Worm (Caenorhabditis elegans): ENCODE results near the gene dhhc-4.

Gene dhhc-4

DNA sequence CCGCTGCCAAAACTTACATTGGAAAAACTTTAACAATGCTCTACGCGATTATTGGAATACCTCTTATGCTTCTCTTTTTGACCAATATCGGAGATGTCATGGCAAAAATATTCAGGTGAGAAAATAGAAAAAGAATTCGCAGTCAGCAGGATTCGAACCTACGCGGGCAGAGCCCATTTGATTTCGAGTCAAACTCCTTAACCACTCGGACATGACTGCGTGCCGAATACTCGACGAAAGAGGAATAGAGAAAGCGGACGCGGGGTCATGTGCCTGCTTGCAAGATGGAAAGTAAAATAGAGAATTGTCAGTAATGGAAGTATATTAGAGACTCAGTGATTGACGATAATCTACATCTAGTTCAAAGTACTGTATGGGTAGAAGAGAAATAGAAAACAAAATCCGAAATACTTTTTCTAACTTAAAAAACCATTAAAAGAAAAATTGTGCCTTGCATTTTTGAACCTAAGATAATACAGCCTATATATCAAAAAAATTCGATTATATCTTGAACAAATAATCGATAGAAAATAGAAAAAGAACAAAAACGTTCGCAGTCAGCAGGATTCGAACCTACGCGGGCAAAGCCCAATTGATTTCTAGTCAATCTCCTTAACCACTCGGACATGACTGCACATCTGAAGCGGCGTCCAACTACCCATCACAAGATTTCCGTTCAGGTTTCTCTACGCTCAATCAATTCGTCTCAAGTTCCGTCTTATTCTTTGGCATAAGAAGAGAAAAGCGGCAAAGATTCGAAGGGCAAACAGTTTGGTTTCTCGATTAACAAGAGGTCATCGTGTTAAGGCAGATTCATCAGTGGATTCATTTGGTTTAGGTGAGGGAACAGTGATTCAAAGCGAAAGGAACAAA lies 5.9 kb downstream of the dhhc-4 start (continued):
- TF ChIP-seq nhr-6 (tag; optimal IDR thresholded peaks at IDR 0.05) (no peak), F37D6.2 (tag; optimal IDR thresholded peaks at IDR 0.05) (peak; percentile 44), unc-39 (tag; optimal IDR thresholded peaks at IDR 0.05) (no peak), daf-16 (GFP tag; optimal IDR thresholded peaks at IDR 0.05) (peak in 1 of 2 experiments; percentile 18), daf-16 (tag; optimal IDR thresholded peaks at IDR 0.05) (peak; percentile 40), mdl-1 (tag; optimal IDR thresholded peaks at IDR 0.05) (no peak), nhr-25 (tag; optimal IDR thresholded peaks at IDR 0.05; ENCODE audit: borderline replicate concordance, insufficient read depth) (no peak), arid-1 (GFP tag; conservative IDR thresholded peaks at IDR 0.05) (peak; percentile 83), lin-13 (GFP tag; optimal IDR thresholded peaks at IDR 0.05) (peak; percentile 60), jun-1 (tag; optimal IDR thresholded peaks at IDR 0.05) (no peak), ZK546.5 (tag; optimal IDR thresholded peaks at IDR 0.05) (no peak), dpl-1 (GFP tag; optimal IDR thresholded peaks at IDR 0.05) (peak; percentile 37), R02D3.7 (tag; optimal IDR thresholded peaks at IDR 0.05) (no peak), daf-8 (GFP tag; IDR thresholded peaks at IDR 0.05) (no peak), skn-1 (tag; optimal IDR thresholded peaks at IDR 0.05) (no peak), dmd-6 (GFP tag; IDR thresholded peaks at IDR 0.05) (peak; percentile 71), nhr-41 (GFP tag; IDR thresholded peaks at IDR 0.05) (peak; percentile 84), ceh-32 (tag; optimal IDR thresholded peaks at IDR 0.05; ENCODE audit: poor library complexity) (no peak), aha-1 (tag) (peak; percentile 75), zfp-2 (tag; optimal IDR thresholded peaks at IDR 0.05) (no peak), mxl-2 (GFP tag; conservative IDR thresholded peaks at IDR 0.05) (peak; percentile 75; the same call in 1 of the 2 replicates), fos-1 (tag; optimal IDR thresholded peaks at IDR 0.05) (no peak), spr-3 (GFP tag; optimal IDR thresholded peaks at IDR 0.05) (peak; percentile 8), dmd-8 (GFP tag; IDR thresholded peaks at IDR 0.05) (peak; percentile 97), daf-19 (GFP tag; conservative IDR thresholded peaks at IDR 0.05) (0 out of 2 replicates have a peak, but pooled peaks have one; percentile 35)

DNA sequence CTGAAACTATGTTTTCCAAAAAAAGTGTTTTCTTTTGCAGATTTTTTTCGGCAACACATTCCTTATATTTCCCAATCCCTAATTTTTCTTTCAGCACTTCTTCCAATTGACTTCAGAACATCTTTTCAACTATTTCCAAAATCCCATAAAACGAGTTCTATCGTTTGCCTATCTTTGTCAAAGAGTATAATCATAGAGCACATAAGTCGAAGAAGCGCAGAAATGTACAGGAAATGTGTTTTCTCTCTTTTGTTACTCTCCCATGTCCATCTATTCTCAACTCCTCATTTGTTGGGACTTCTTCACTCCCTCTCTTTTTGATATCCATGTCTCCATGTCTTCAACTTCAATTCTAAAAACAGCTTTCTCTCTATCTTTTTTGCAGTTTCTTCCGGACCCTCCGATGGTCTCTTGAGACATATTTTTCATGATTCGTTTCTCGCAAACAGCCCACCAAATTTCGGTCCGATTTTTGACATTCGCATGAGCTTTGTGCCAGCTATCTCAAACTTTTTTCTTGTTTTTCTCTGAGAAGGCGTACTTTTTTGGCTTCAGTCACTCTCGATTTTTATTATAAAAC lies 7.3 kb downstream of the dhhc-4 start, which contains the start of gene twk-48:
TSS of gene twk-48 (plus strand) at position 530 of the 580 bp plus-strand sequence.
- TF ChIP-seq dmd-8 (GFP tag; IDR thresholded peaks at IDR 0.05) (no peak), ceh-20 (GFP tag; IDR thresholded peaks at IDR 0.05) (no peak), lsy-2 (tag; optimal IDR thresholded peaks at IDR 0.05) (no peak), dpl-1 (GFP tag; optimal IDR thresholded peaks at IDR 0.05) (no peak), nhr-237 (tag; optimal IDR thresholded peaks at IDR 0.05) (no peak), lin-39 (tag; optimal IDR thresholded peaks at IDR 0.05) (peak; percentile 7), aly-2 (tag; optimal IDR thresholded peaks at IDR 0.05) (no peak), nhr-76 (tag; optimal IDR thresholded peaks at IDR 0.05) (no peak), fkh-10 (GFP tag; optimal IDR thresholded peaks at IDR 0.05) (peak; percentile 34), tag-97 (GFP tag; IDR thresholded peaks at IDR 0.05) (no peak), unc-62 (GFP tag; optimal IDR thresholded peaks at IDR 0.05 in 1 of 2) (peak in 1 of 2 experiments; percentile 85), unc-62 (tag; optimal IDR thresholded peaks at IDR 0.05) (no peak), snpc-4 (tag; optimal IDR thresholded peaks at IDR 0.05) (no peak), R02D3.7 (tag; optimal IDR thresholded peaks at IDR 0.05) (no peak)

DNA sequence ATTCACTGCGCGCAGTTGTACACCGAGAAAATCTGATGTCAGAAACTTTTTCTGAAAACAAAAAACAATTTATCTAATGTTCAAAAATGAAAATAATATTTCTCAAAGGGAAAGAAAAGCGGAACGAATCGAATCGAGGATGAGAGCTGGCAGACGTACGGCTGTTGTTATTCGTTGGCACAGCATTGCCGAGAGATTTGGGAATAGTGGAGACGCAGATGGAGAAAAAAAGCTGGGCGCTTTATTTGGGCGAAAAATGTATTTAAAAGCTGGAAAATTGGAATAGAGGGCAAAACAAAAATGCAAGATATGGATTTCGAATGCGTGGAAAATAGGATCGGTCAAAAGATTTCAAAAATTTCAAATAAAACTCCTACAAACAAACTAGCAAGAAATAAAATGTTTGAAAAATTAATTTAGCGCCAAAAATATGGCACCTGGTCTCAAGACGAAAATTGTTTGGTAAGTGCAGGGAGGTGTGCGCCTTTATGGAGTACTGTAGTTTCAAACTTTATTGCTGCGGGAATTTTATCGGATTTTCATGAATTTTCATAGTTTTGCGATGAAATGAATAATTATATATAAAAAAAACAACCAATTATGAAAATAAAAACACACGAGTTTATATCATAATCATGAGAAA lies 8.3 kb downstream of the dhhc-4 start, which contains the start of gene gpdh-2:
TSS of gene gpdh-2 (minus strand) at position 51 of the 643 bp plus-strand sequence.
- TF ChIP-seq mes-2 (tag; optimal IDR thresholded peaks at IDR 0.05; ENCODE audit: poor library complexity, severe bottlenecking) (no peak), daf-16 (GFP tag; optimal IDR thresholded peaks at IDR 0.05) (peak in 1 of 2 experiments; percentile 81), daf-16 (tag; optimal IDR thresholded peaks at IDR 0.05) (no peak), jun-1 (tag; optimal IDR thresholded peaks at IDR 0.05) (no peak), T26A8.4 (GFP tag; IDR thresholded peaks at IDR 0.05) (no peak)
